Worm (Caenorhabditis elegans) whole organism, L2 larva: ENCODE results near the gene chtb-3.

Source experiments
- R02D3.7 ChIP-seq: fragments of 150-350 bp; optimal IDR thresholded peaks from 2 replicates; lab custom pipeline; 2014; ENCODE audit warnings: missing biosample characterization, missing genetic modification characterization
- mdl-1 ChIP-seq, 2 experiments: fragments of 150-350 bp in 1 of 2; sonication (generic microtip) in 1 of 2; optimal IDR thresholded peaks; 2 replicates each; lab custom pipeline; 2017; ENCODE audit warnings: missing biosample characterization in 2 of 2, missing genetic modification characterization in 2 of 2
- nhr-11 ChIP-seq: fragments of 150-350 bp; optimal IDR thresholded peaks from 2 replicates; lab custom pipeline; 2014; ENCODE audit warnings: missing biosample characterization, missing genetic modification characterization
- sma-9 ChIP-seq, 2 experiments: fragments of 150-350 bp in 1 of 2; sonication (generic microtip) in 1 of 2; optimal IDR thresholded peaks; 2 replicates each; lab custom pipeline; 2014 to 2016; ENCODE audit warnings: missing genetic modification characterization in 2 of 2, mild to moderate bottlenecking in 1 of 2, missing biosample characterization in 1 of 2, missing compliant biosample characterization in 1 of 2, missing genetic modification reagents in 1 of 2, moderate library complexity in 1 of 2
- snpc-4 ChIP-seq: fragments of 150-350 bp; optimal IDR thresholded peaks from 2 replicates; lab custom pipeline; 2014; ENCODE audit warnings: missing biosample characterization, missing genetic modification characterization

DNA sequence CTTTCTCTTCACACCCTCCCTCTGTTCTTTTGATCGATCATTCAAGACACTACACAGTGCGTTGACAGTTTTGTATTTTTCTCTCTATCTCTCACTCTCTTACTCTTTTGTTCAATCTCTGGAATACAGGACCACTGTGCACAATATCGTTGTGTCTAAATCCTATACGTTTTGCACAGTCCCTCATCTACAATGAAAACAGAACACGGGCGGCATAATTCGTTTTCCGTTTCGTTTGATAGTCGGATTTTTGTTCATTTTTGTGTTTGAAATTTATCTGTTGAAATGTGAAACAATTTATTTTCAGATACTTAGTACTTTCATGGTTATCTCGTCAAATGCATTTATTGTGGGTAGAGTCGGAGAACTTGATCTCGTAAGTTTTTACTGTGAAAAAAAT lies 22.1 kb upstream of the chtb-3 start, which contains the start of gene C03B1.7:
- TF ChIP-seq sma-9 (GFP tag; optimal IDR thresholded peaks at IDR 0.05; lab: Kevin White, UChicago) (no peak), sma-9 (tag; optimal IDR thresholded peaks at IDR 0.05; lab: Kevin White, UChicago) (no peak), R02D3.7 (no peak), nhr-11 (tag; lab: Kevin White, UChicago) (no peak), mdl-1 (tag; optimal IDR thresholded peaks at IDR 0.05; lab: Kevin White, UChicago) (no peak), snpc-4 (no peak)
